Worm (Caenorhabditis elegans) whole organism, L4 larva: Measurements from ENCODE around the gene rla-2.
A peak's percentile ranks its signal among the peaks of the same experiment; 100 is the strongest.

ENCODE experiments used
- R02D3.7 ChIP-seq: fragments of 150-350 bp; sonication (generic microtip); optimal IDR thresholded peaks from 3 replicates; lab custom pipeline; 2014; ENCODE audit warnings: missing biosample characterization, missing genetic modification characterization
- T26A8.4 ChIP-seq: fragments of 200-800 bp; sonication (Bioruptor generic); IDR thresholded peaks from 2 replicates; pipeline ENCODE4 v1.3.6; 2022; ENCODE audit warnings: missing genetic modification characterization, missing compliant biosample characterization
- Y105C5A.15 ChIP-seq: fragments of 200-800 bp; sonication (Bioruptor generic); IDR thresholded peaks from 2 replicates; pipeline ENCODE4 v1.3.6; 2022; ENCODE audit warnings: missing genetic modification characterization, missing compliant biosample characterization
- Y75B8A.6 ChIP-seq: fragments of 200-800 bp; sonication (Bioruptor generic); IDR thresholded peaks from 2 replicates; pipeline ENCODE4 v1.3.6; 2022; ENCODE audit warnings: missing genetic modification reagents, missing genetic modification characterization, missing compliant biosample characterization
- ZK546.5 ChIP-seq, 2 experiments: sonication (generic microtip); optimal IDR thresholded peaks; 2 replicates each; lab custom pipeline; 2017; ENCODE audit warnings: missing biosample characterization in 2 of 2, missing genetic modification characterization in 2 of 2
- arid-1 ChIP-seq: fragments of 200-800 bp; sonication (Bioruptor generic); conservative IDR thresholded peaks from 2 replicates; pipeline ENCODE4 v1.3.6; 2022; ENCODE audit warnings: missing genetic modification reagents, missing genetic modification characterization, missing compliant biosample characterization
- ceh-20 ChIP-seq: fragments of 200-800 bp; sonication (Bioruptor generic); IDR thresholded peaks from 2 replicates; pipeline ENCODE4 v1.3.6; 2022; ENCODE audit warnings: missing genetic modification reagents, missing genetic modification characterization, missing compliant biosample characterization
- ceh-28 ChIP-seq: fragments of 150-350 bp; optimal IDR thresholded peaks from 2 replicates; lab custom pipeline; 2014; ENCODE audit warnings: missing biosample characterization, missing genetic modification reagents, missing genetic modification characterization
- daf-12 ChIP-seq: fragments of 150-350 bp; optimal IDR thresholded peaks from 2 replicates; lab custom pipeline; 2014; ENCODE audit warnings: missing biosample characterization, missing genetic modification reagents, missing genetic modification characterization
- daf-19 ChIP-seq: fragments of 200-800 bp; sonication (Bioruptor generic); conservative IDR thresholded peaks from 2 replicates; pipeline ENCODE4 v1.3.6; 2022; ENCODE audit warnings: missing genetic modification characterization, missing compliant biosample characterization
- dmd-6 ChIP-seq: fragments of 200-800 bp; sonication (Bioruptor generic); IDR thresholded peaks from 2 replicates; pipeline ENCODE4 v1.3.6; 2022; ENCODE audit warnings: missing genetic modification reagents, missing genetic modification characterization, missing compliant biosample characterization
- duxl-1 ChIP-seq: sonication (generic microtip); optimal IDR thresholded peaks from 2 replicates; lab custom pipeline; 2016; ENCODE audit warnings: mild to moderate bottlenecking, missing genetic modification characterization, moderate library complexity, missing compliant biosample characterization; ENCODE audit not compliant: poor library complexity
- egl-27 ChIP-seq: sonication (generic microtip); optimal IDR thresholded peaks from 3 replicates; lab custom pipeline; 2017; ENCODE audit warnings: missing biosample characterization, missing genetic modification reagents, missing genetic modification characterization
- hif-1 ChIP-seq, 2 experiments: sonication (generic microtip); optimal IDR thresholded peaks; 2 replicates each; lab custom pipeline; 2016 to 2017; ENCODE audit warnings: missing compliant biosample characterization in 2 of 2, missing genetic modification characterization in 2 of 2, missing genetic modification reagents in 2 of 2, missing genotype in 2 of 2, mild to moderate bottlenecking in 1 of 2
- hmg-1.1 ChIP-seq: fragments of 200-800 bp; sonication (Bioruptor generic); IDR thresholded peaks from 2 replicates; pipeline ENCODE4 v1.3.6; 2022; ENCODE audit warnings: missing genetic modification reagents, missing genetic modification characterization, missing compliant biosample characterization
- lim-7 ChIP-seq: fragments of 200-800 bp; sonication (Bioruptor generic); IDR thresholded peaks from 2 replicates; pipeline ENCODE4 v1.3.6; 2022; ENCODE audit warnings: missing genetic modification characterization, missing compliant biosample characterization
- lin-13 ChIP-seq: fragments of 150-350 bp; optimal IDR thresholded peaks from 2 replicates; lab custom pipeline; 2014; ENCODE audit warnings: missing biosample characterization, missing genetic modification reagents, missing genetic modification characterization
- lin-29 ChIP-seq: fragments of 200-800 bp; sonication (Bioruptor generic); IDR thresholded peaks from 2 replicates; pipeline ENCODE4 v1.3.6; 2022; ENCODE audit warnings: missing genetic modification reagents, missing genetic modification characterization, missing compliant biosample characterization
- lsy-2 ChIP-seq, 2 experiments: fragments of 150-350 bp in 1 of 2; sonication (generic microtip) in 1 of 2; optimal IDR thresholded peaks; 2 replicates each; lab custom pipeline; 2014 to 2017; ENCODE audit warnings: missing biosample characterization in 2 of 2, missing genetic modification characterization in 2 of 2
- mdl-1 ChIP-seq, 2 experiments: fragments of 150-350 bp in 1 of 2; sonication (generic microtip) in 1 of 2; optimal IDR thresholded peaks; 2 replicates each; lab custom pipeline; 2014 to 2017; ENCODE audit warnings: missing biosample characterization in 2 of 2, missing genetic modification characterization in 2 of 2
- mdt-29 ChIP-seq: fragments of 200-800 bp; sonication (Bioruptor generic); IDR thresholded peaks from 2 replicates; pipeline ENCODE4 v1.3.6; 2022; ENCODE audit warnings: missing genetic modification reagents, missing genetic modification characterization, missing compliant biosample characterization
- mes-2 ChIP-seq: sonication (generic microtip); optimal IDR thresholded peaks from 2 replicates; lab custom pipeline; 2016; ENCODE audit warnings: missing genotype, mild to moderate bottlenecking, missing genetic modification characterization, missing compliant biosample characterization; ENCODE audit not compliant: poor library complexity, severe bottlenecking
- nhr-237 ChIP-seq: sonication (generic microtip); optimal IDR thresholded peaks from 2 replicates; lab custom pipeline; 2017; ENCODE audit warnings: missing biosample characterization, missing genetic modification characterization
- nhr-25 ChIP-seq: sonication (generic microtip); optimal IDR thresholded peaks from 2 replicates; lab custom pipeline; 2017; ENCODE audit warnings: missing genetic modification characterization, mild to moderate bottlenecking, missing compliant biosample characterization, antibody characterized with exemption, moderate library complexity, borderline replicate concordance; ENCODE audit not compliant: insufficient read depth
- nhr-48 ChIP-seq: sonication (generic microtip); optimal IDR thresholded peaks from 2 replicates; lab custom pipeline; 2016; ENCODE audit warnings: mild to moderate bottlenecking, missing genetic modification characterization, missing compliant biosample characterization
- nhr-77 ChIP-seq: fragments of 150-350 bp; optimal IDR thresholded peaks from 2 replicates; lab custom pipeline; 2014; ENCODE audit warnings: missing biosample characterization, missing genetic modification characterization
- pqm-1 ChIP-seq: sonication (generic microtip); optimal IDR thresholded peaks from 2 replicates; lab custom pipeline; 2017; ENCODE audit warnings: missing biosample characterization, missing genetic modification characterization
- saeg-2 ChIP-seq: fragments of 200-800 bp; sonication (Bioruptor generic); IDR thresholded peaks from 2 replicates; pipeline ENCODE4 v1.3.6; 2022; ENCODE audit warnings: missing genetic modification reagents, missing genetic modification characterization, missing compliant biosample characterization
- snpc-1.2 ChIP-seq: fragments of 200-800 bp; sonication (Bioruptor generic); IDR thresholded peaks from 2 replicates; pipeline ENCODE4 v1.3.6; 2022; ENCODE audit warnings: missing genetic modification reagents, missing genetic modification characterization, missing compliant biosample characterization
- unc-130 ChIP-seq: sonication (generic microtip); optimal IDR thresholded peaks from 2 replicates; lab custom pipeline; 2016; ENCODE audit warnings: missing genetic modification reagents, missing genetic modification characterization, missing compliant biosample characterization
- unc-62 ChIP-seq, 3 experiments: fragments of 150-350 bp in 1 of 3; sonication (generic microtip); optimal IDR thresholded peaks in 2 of 3; peaks in 1 of 3; 1 replicate in 1 of 3; 2 replicates in 2 of 3; lab custom pipeline; 2014 to 2017; ENCODE audit warnings: missing biosample characterization in 3 of 3, missing genetic modification characterization in 3 of 3, missing genetic modification reagents in 3 of 3, missing genotype in 1 of 3
- vab-7 ChIP-seq: fragments of 200-800 bp; sonication (Bioruptor generic); IDR thresholded peaks from 2 replicates; pipeline ENCODE4 v1.3.6; 2022; ENCODE audit warnings: missing genetic modification reagents, missing genetic modification characterization, missing compliant biosample characterization

The rla-2 gene

ce11 chrIV:13412845-13413383, 42.8 kb upstream of the rla-2 start, which contains the start of gene gcl-1 (continued):
- TF ChIP-seq mdt-29 (GFP tag; lab: Robert Waterston, UW) (no peak), duxl-1 (tag; lab: Kevin White, UChicago) (no peak), dmd-6 (GFP tag; lab: Robert Waterston, UW) (no peak), pqm-1 (tag; lab: Kevin White, UChicago) (no peak), ceh-20 (GFP tag; lab: Robert Waterston, UW) (no peak), arid-1 (GFP tag; lab: Robert Waterston, UW) (no peak), Y105C5A.15 (no peak), Y75B8A.6 (GFP tag; lab: Robert Waterston, UW) (no peak), nhr-25 (tag; lab: Kevin White, UChicago) (no peak), hmg-1.1 (GFP tag; lab: Robert Waterston, UW) (peak; percentile 47; the same call in 1 of the 2 replicates), mdl-1 (tag; optimal IDR thresholded peaks at IDR 0.05; lab: Kevin White, UChicago) (peak in 1 of 2 experiments; percentile 13), R02D3.7 (tag; lab: Kevin White, UChicago) (no peak), ceh-28 (tag; lab: Kevin White, UChicago) (no peak), hif-1 (tag; optimal IDR thresholded peaks at IDR 0.05; lab: Kevin White, UChicago) (no peak), saeg-2 (GFP tag; lab: Robert Waterston, UW) (no peak), vab-7 (GFP tag; lab: Robert Waterston, UW) (no peak), snpc-1.2 (GFP tag; lab: Robert Waterston, UW) (no peak), nhr-77 (tag; lab: Kevin White, UChicago) (no peak), lsy-2 (tag; optimal IDR thresholded peaks at IDR 0.05; lab: Kevin White, UChicago) (peak in 1 of 2 experiments; percentile 28), mes-2 (peak; percentile 33), nhr-48 (no peak), ZK546.5 (tag; optimal IDR thresholded peaks at IDR 0.05; lab: Kevin White, UChicago) (no peak)

- TF ChIP-seq lin-29 (GFP tag; lab: Robert Waterston, UW) (no peak), egl-27 (tag; lab: Kevin White, UChicago) (no peak), unc-62 (GFP tag; optimal IDR thresholded peaks at IDR 0.05 in 1 of 2; lab: Kevin White, UChicago) (peak in 1 of 2 experiments; percentile 69), unc-62 (tag; optimal IDR thresholded peaks at IDR 0.05; lab: Kevin White, UChicago) (no peak), lsy-2 (tag; optimal IDR thresholded peaks at IDR 0.05; lab: Kevin White, UChicago) (no peak)
These were observed 37.9 kb upstream of the rla-2 start, which contains the start of gene Y62E10A.19 for ce11 chrIV:13408018-13408417. Y62E10A.19 (minus strand) TSS chrIV:13408306.

ce11 chrIV:13400456-13401364, 30.6 kb upstream of the rla-2 start, which contains the start of the genes memi-2 and cyp-31A5:
memi-2 (minus strand) TSS chrIV:13400506.
cyp-31A5 (plus strand) TSS chrIV:13401289.
- TF ChIP-seq nhr-48 (no peak), lsy-2 (tag; optimal IDR thresholded peaks at IDR 0.05; lab: Kevin White, UChicago) (no peak), T26A8.4 (no peak), unc-62 (GFP tag; optimal IDR thresholded peaks at IDR 0.05 in 1 of 2; lab: Kevin White, UChicago) (peak in 1 of 2 experiments; percentile 41), unc-62 (tag; optimal IDR thresholded peaks at IDR 0.05; lab: Kevin White, UChicago) (no peak), lim-7 (no peak), hmg-1.1 (GFP tag; lab: Robert Waterston, UW) (no peak), daf-19 (no peak), lin-13 (GFP tag; lab: Kevin White, UChicago) (no peak), nhr-237 (tag; lab: Kevin White, UChicago) (no peak), daf-12 (no peak), unc-130 (peak; percentile 19)
